Worm (Caenorhabditis elegans) whole organism, young adult: ENCODE data around the gene M70.2.

Experiments
- F10E7.11 ChIP-seq: sonication (generic microtip); optimal IDR thresholded peaks from 2 replicates; lab custom pipeline; 2017; ENCODE audit warnings: mild to moderate bottlenecking, missing genetic modification characterization, moderate library complexity, missing compliant biosample characterization
- ceh-79 ChIP-seq: sonication (generic microtip); optimal IDR thresholded peaks from 2 replicates; lab custom pipeline; 2017; ENCODE audit warnings: mild to moderate bottlenecking, missing genetic modification characterization, missing compliant biosample characterization

ce11 chrIV:2219334-2219755, 23.5 kb upstream of the M70.2 start:
- peak; percentile 14 for TF ChIP-seq F10E7.11 (tag; lab: Kevin White, UChicago)
- TF ChIP-seq ceh-79, result peak; percentile 58
